Worm (Caenorhabditis elegans): ENCODE results near the gene Y53G8AR.6.

Y53G8AR.6 gene

ce11 chrIII:3279304-3279703, 15.2 kb upstream of the Y53G8AR.6 start:
- TF ChIP-seq swsn-7 (tag; optimal IDR thresholded peaks at IDR 0.05) (peak; percentile 93), aly-2 (tag; optimal IDR thresholded peaks at IDR 0.05) (peak; percentile 72), efl-3 (GFP tag; optimal IDR thresholded peaks at IDR 0.05) (no peak), nhr-85 (tag) (peak; percentile 99), mep-1 (tag; optimal IDR thresholded peaks at IDR 0.05) (peak; percentile 90), lin-39 (tag; optimal IDR thresholded peaks at IDR 0.05) (peak; percentile 79), nhr-90 (tag; optimal IDR thresholded peaks at IDR 0.05; ENCODE audit: poor library complexity) (peak; percentile 94), nhr-76 (tag; optimal IDR thresholded peaks at IDR 0.05) (no peak), dsc-1 (tag; optimal IDR thresholded peaks at IDR 0.05) (peak; percentile 82), irx-1 (tag; optimal IDR thresholded peaks at IDR 0.05) (peak; percentile 79), nhr-20 (tag; optimal IDR thresholded peaks at IDR 0.05) (peak; percentile 92), dpl-1 (GFP tag; optimal IDR thresholded peaks at IDR 0.05) (peak; percentile 52 to 69 (median 53)), tlp-1 (tag; optimal IDR thresholded peaks at IDR 0.05) (no peak), efl-1 (optimal IDR thresholded peaks at IDR 0.05) (peak; percentile 88 to 95), efl-1 (GFP tag; optimal IDR thresholded peaks at IDR 0.05 in 1 of 2) (peak; percentile 63 to 97), ces-1 (GFP tag; optimal IDR thresholded peaks at IDR 0.05) (no peak), snu-23 (GFP tag; optimal IDR thresholded peaks at IDR 0.05) (peak; percentile 95), pqm-1 (tag; optimal IDR thresholded peaks at IDR 0.05) (no peak), unc-62 (GFP tag; optimal IDR thresholded peaks at IDR 0.05) (no peak), skn-1 (tag; optimal IDR thresholded peaks at IDR 0.05) (no peak), grh-1 (GFP tag; IDR thresholded peaks at IDR 0.05) (peak; percentile 85), mab-9 (GFP tag; IDR thresholded peaks at IDR 0.05) (peak; percentile 66), vab-15 (tag; optimal IDR thresholded peaks at IDR 0.05) (peak; percentile 26), fkh-8 (tag; optimal IDR thresholded peaks at IDR 0.05) (peak; percentile 67), blmp-1 (tag; optimal IDR thresholded peaks at IDR 0.05) (peak; percentile 46), pag-3 (tag; optimal IDR thresholded peaks at IDR 0.05; ENCODE audit: borderline replicate concordance, insufficient read depth) (no peak), rnt-1 (tag; optimal IDR thresholded peaks at IDR 0.05) (peak; percentile 85), unc-86 (tag; optimal IDR thresholded peaks at IDR 0.05) (peak; percentile 72), lin-14 (GFP tag; optimal IDR thresholded peaks at IDR 0.05) (peak; percentile 93), hpl-2 (GFP tag; optimal IDR thresholded peaks at IDR 0.05) (no peak), fkh-4 (tag; optimal IDR thresholded peaks at IDR 0.05; ENCODE audit: borderline replicate concordance) (peak; percentile 22), pax-3 (tag; optimal IDR thresholded peaks at IDR 0.05) (peak; percentile 76), F16B12.6 (tag; optimal IDR thresholded peaks at IDR 0.05) (peak; percentile 1), ztf-11 (tag; optimal IDR thresholded peaks at IDR 0.05) (peak in 1 of 2 experiments; percentile 71), lsy-2 (tag; optimal IDR thresholded peaks at IDR 0.05) (peak; percentile 84 to 90), mdl-1 (tag; optimal IDR thresholded peaks at IDR 0.05) (no peak), nhr-12 (tag; optimal IDR thresholded peaks at IDR 0.05) (no peak), hlh-17 (GFP tag; optimal IDR thresholded peaks at IDR 0.05; ENCODE audit: borderline replicate concordance) (no peak), C34B4.2 (tag; optimal IDR thresholded peaks at IDR 0.05) (no peak), nhr-237 (tag; optimal IDR thresholded peaks at IDR 0.05) (peak; percentile 21), lin-35 (GFP tag; optimal IDR thresholded peaks at IDR 0.05) (peak; percentile 57 to 86), C04F5.9 (tag; optimal IDR thresholded peaks at IDR 0.05) (peak; percentile 31), ceh-8 (GFP tag; optimal IDR thresholded peaks at IDR 0.05) (peak; percentile 34), unc-130 (tag; optimal IDR thresholded peaks at IDR 0.05) (no peak), ceh-82 (tag; optimal IDR thresholded peaks at IDR 0.05) (peak; percentile 46 to 83 (median 57)), lir-3 (tag; optimal IDR thresholded peaks at IDR 0.05; ENCODE audit: poor library complexity) (no peak), aha-1 (tag; optimal IDR thresholded peaks at IDR 0.05) (peak; percentile 52), elt-3 (tag; optimal IDR thresholded peaks at IDR 0.05) (peak in 3 of 6 experiments; percentile 2 to 68 (median 44)), nhr-19 (GFP tag; conservative IDR thresholded peaks at IDR 0.05) (peak; percentile 91), ceh-88 (GFP tag; IDR thresholded peaks at IDR 0.05) (no peak), isw-1 (GFP tag; IDR thresholded peaks at IDR 0.05) (peak; percentile 72), jun-1 (tag; optimal IDR thresholded peaks at IDR 0.05) (peak; percentile 86), sptf-1 (tag; optimal IDR thresholded peaks at IDR 0.05) (no peak)

Data from whole organism, L1 larva.